Worm (Caenorhabditis elegans) whole organism, late embryonic: ENCODE measurements around the gene Y41E3.18.

Source experiments
- C38D4.7 ChIP-seq: fragments of 200-800 bp; sonication (Bioruptor generic); optimal IDR thresholded peaks from 2 replicates; lab custom pipeline; 2018; ENCODE audit warnings: mild to moderate bottlenecking, missing genetic modification characterization, moderate library complexity, missing compliant biosample characterization
- F13H6.1 ChIP-seq: sonication (generic microtip); optimal IDR thresholded peaks from 2 replicates; lab custom pipeline; 2016; ENCODE audit warnings: missing genetic modification characterization, missing compliant biosample characterization
- K09A11.1 ChIP-seq: sonication (generic microtip); optimal IDR thresholded peaks from 2 replicates; lab custom pipeline; 2017; ENCODE audit warnings: antibody characterized with exemption, mild to moderate bottlenecking, missing genetic modification characterization, missing compliant biosample characterization; ENCODE audit not compliant: insufficient read depth
- T23F11.4 ChIP-seq: fragments of 200-800 bp; sonication (Bioruptor generic); optimal IDR thresholded peaks from 2 replicates; lab custom pipeline; 2018; ENCODE audit warnings: mild to moderate bottlenecking, missing genetic modification characterization, missing compliant biosample characterization
- ceh-18 ChIP-seq: sonication (generic microtip); optimal IDR thresholded peaks from 2 replicates; lab custom pipeline; 2016; ENCODE audit warnings: missing genetic modification characterization, missing compliant biosample characterization
- ceh-19 ChIP-seq: fragments of 200-800 bp; sonication (Bioruptor generic); optimal IDR thresholded peaks from 2 replicates; lab custom pipeline; 2018; ENCODE audit warnings: mild to moderate bottlenecking, missing genetic modification characterization, missing compliant biosample characterization
- ceh-2 ChIP-seq: sonication (generic microtip); optimal IDR thresholded peaks from 2 replicates; lab custom pipeline; 2016; ENCODE audit warnings: missing genotype, missing genetic modification characterization, missing compliant biosample characterization
- ceh-22 ChIP-seq: sonication (generic microtip); optimal IDR thresholded peaks from 2 replicates; lab custom pipeline; 2017; ENCODE audit warnings: missing biosample characterization, missing genetic modification characterization
- ceh-30 ChIP-seq: fragments of 150-350 bp; optimal IDR thresholded peaks from 2 replicates; lab custom pipeline; 2014; ENCODE audit warnings: missing biosample characterization, missing genetic modification characterization
- ceh-31 ChIP-seq: sonication (generic microtip); optimal IDR thresholded peaks from 2 replicates; lab custom pipeline; 2016; ENCODE audit warnings: missing genetic modification characterization, missing compliant biosample characterization
- ceh-34 ChIP-seq: sonication (generic microtip); optimal IDR thresholded peaks from 2 replicates; lab custom pipeline; 2016; ENCODE audit warnings: mild to moderate bottlenecking, missing genetic modification characterization, missing compliant biosample characterization
- ceh-45 ChIP-seq: fragments of 200-800 bp; sonication (Bioruptor generic); IDR thresholded peaks from 2 replicates; pipeline ENCODE4 v1.3.6; 2022; ENCODE audit warnings: missing genetic modification reagents, missing genetic modification characterization, missing compliant biosample characterization
- ceh-48 ChIP-seq: sonication (generic microtip); optimal IDR thresholded peaks from 2 replicates; lab custom pipeline; 2016; ENCODE audit warnings: missing genetic modification characterization, inconsistent platforms, missing compliant biosample characterization
- ceh-6 ChIP-seq: fragments of 200-800 bp; sonication (Bioruptor generic); optimal IDR thresholded peaks from 2 replicates; lab custom pipeline; 2018; ENCODE audit warnings: mild to moderate bottlenecking, missing genetic modification characterization, missing compliant biosample characterization
- dve-1 ChIP-seq: sonication (generic microtip); optimal IDR thresholded peaks from 2 replicates; lab custom pipeline; 2017; ENCODE audit warnings: antibody characterized with exemption, mild to moderate bottlenecking, missing genetic modification characterization, missing compliant biosample characterization
- elt-4 ChIP-seq: sonication (generic microtip); optimal IDR thresholded peaks from 2 replicates; lab custom pipeline; 2016; ENCODE audit warnings: missing genetic modification characterization, missing compliant biosample characterization
- ets-4 ChIP-seq: sonication (generic microtip); optimal IDR thresholded peaks from 2 replicates; lab custom pipeline; 2016; ENCODE audit warnings: missing genetic modification characterization, missing compliant biosample characterization
- fax-1 ChIP-seq: sonication (generic microtip); optimal IDR thresholded peaks from 2 replicates; lab custom pipeline; 2016; ENCODE audit warnings: missing genotype, missing genetic modification characterization, missing compliant biosample characterization
- fkh-10 ChIP-seq: fragments of 150-350 bp; optimal IDR thresholded peaks from 2 replicates; lab custom pipeline; 2014; ENCODE audit warnings: missing biosample characterization, missing genetic modification reagents, missing genetic modification characterization
- gmeb-2 ChIP-seq: sonication (generic microtip); optimal IDR thresholded peaks from 2 replicates; lab custom pipeline; 2016; ENCODE audit warnings: missing genetic modification characterization, inconsistent platforms, missing compliant biosample characterization
- hlh-13 ChIP-seq: fragments of 200-800 bp; sonication (Bioruptor generic); optimal IDR thresholded peaks from 2 replicates; lab custom pipeline; 2018; ENCODE audit warnings: mild to moderate bottlenecking, missing genetic modification characterization, missing compliant biosample characterization
- hlh-30 ChIP-seq: sonication (generic microtip); optimal IDR thresholded peaks from 2 replicates; lab custom pipeline; 2017; ENCODE audit warnings: antibody characterized with exemption, missing genetic modification characterization, missing compliant biosample characterization; ENCODE audit not compliant: insufficient read depth
- hlh-6 ChIP-seq: sonication (generic microtip); optimal IDR thresholded peaks from 2 replicates; lab custom pipeline; 2016; ENCODE audit warnings: missing genotype, missing genetic modification characterization, missing compliant biosample characterization
- hlh-8 ChIP-seq: sonication (generic microtip); optimal IDR thresholded peaks from 2 replicates; lab custom pipeline; 2016; ENCODE audit warnings: missing genotype, missing genetic modification characterization, missing compliant biosample characterization
- madf-2 ChIP-seq: sonication (generic microtip); optimal IDR thresholded peaks from 2 replicates; lab custom pipeline; 2017; ENCODE audit warnings: missing genetic modification characterization, missing compliant biosample characterization
- mec-3 ChIP-seq: sonication (generic microtip); optimal IDR thresholded peaks from 2 replicates; lab custom pipeline; 2016; ENCODE audit warnings: borderline replicate concordance, missing genetic modification characterization, missing compliant biosample characterization
- nfya-1 ChIP-seq: sonication (generic microtip); optimal IDR thresholded peaks from 2 replicates; lab custom pipeline; 2017; ENCODE audit warnings: missing genetic modification characterization, mild to moderate bottlenecking, missing compliant biosample characterization, antibody characterized with exemption, moderate library complexity
- nhr-11 ChIP-seq: fragments of 150-350 bp; optimal IDR thresholded peaks from 2 replicates; lab custom pipeline; 2014; ENCODE audit warnings: missing biosample characterization, missing genetic modification characterization
- pag-3 ChIP-seq: sonication (generic microtip); optimal IDR thresholded peaks from 2 replicates; lab custom pipeline; 2016; ENCODE audit warnings: missing compliant biosample characterization, missing genetic modification characterization, borderline replicate concordance
- pat-9 ChIP-seq: fragments of 200-800 bp; sonication (Bioruptor generic); optimal IDR thresholded peaks from 2 replicates; lab custom pipeline; 2018; ENCODE audit warnings: mild to moderate bottlenecking, missing genetic modification characterization, moderate library complexity, missing compliant biosample characterization
- pha-4 ChIP-seq: fragments of 150-350 bp; optimal IDR thresholded peaks from 2 replicates; lab custom pipeline; 2018; ENCODE audit warnings: missing biosample characterization, missing genetic modification reagents, missing genetic modification characterization
- pros-1 ChIP-seq: fragments of 150-350 bp; optimal IDR thresholded peaks from 2 replicates; lab custom pipeline; 2014; ENCODE audit warnings: missing biosample characterization, missing genetic modification reagents, missing genetic modification characterization
- sdc-2 ChIP-seq: sonication (generic microtip); optimal IDR thresholded peaks from 2 replicates; lab custom pipeline; 2016; ENCODE audit warnings: missing genotype, missing genetic modification characterization, missing compliant biosample characterization
- sox-4 ChIP-seq: sonication (generic microtip); optimal IDR thresholded peaks from 2 replicates; lab custom pipeline; 2017; ENCODE audit warnings: mild to moderate bottlenecking, missing genetic modification characterization, inconsistent platforms, missing compliant biosample characterization
- tbx-2 ChIP-seq: sonication (generic microtip); optimal IDR thresholded peaks from 2 replicates; lab custom pipeline; 2016; ENCODE audit warnings: missing genetic modification characterization, missing compliant biosample characterization
- tbx-7 ChIP-seq: sonication (generic microtip); optimal IDR thresholded peaks from 2 replicates; lab custom pipeline; 2016; ENCODE audit warnings: missing genotype, missing genetic modification characterization, missing compliant biosample characterization
- unc-42 ChIP-seq: sonication (generic microtip); optimal IDR thresholded peaks from 2 replicates; lab custom pipeline; 2016; ENCODE audit warnings: missing genotype, missing genetic modification characterization, missing compliant biosample characterization
- unc-55 ChIP-seq: sonication (generic microtip); optimal IDR thresholded peaks from 2 replicates; lab custom pipeline; 2017; ENCODE audit warnings: missing biosample characterization, missing genetic modification reagents, missing genetic modification characterization
- zip-5 ChIP-seq: sonication (generic microtip); optimal IDR thresholded peaks from 2 replicates; lab custom pipeline; 2016; ENCODE audit warnings: missing genetic modification characterization, missing compliant biosample characterization
- ztf-16 ChIP-seq: sonication (generic microtip); optimal IDR thresholded peaks from 2 replicates; lab custom pipeline; 2017; ENCODE audit warnings: missing genetic modification characterization, missing compliant biosample characterization

The Y41E3.18 gene

ce11 chrIV:15046162-15046561 is 19.4 kb downstream of the Y41E3.18 start:
- TF ChIP-seq T23F11.4 (GFP tag; lab: Kevin White, UChicago) (no peak), ets-4 (no peak), pat-9 (tag; lab: Kevin White, UChicago) (no peak), pha-4 (tag; lab: Kevin White, UChicago) (no peak), C38D4.7 (GFP tag; lab: Kevin White, UChicago) (no peak), tbx-7 (tag; lab: Kevin White, UChicago) (no peak), ceh-19 (no peak), fkh-10 (GFP tag; lab: Kevin White, UChicago) (no peak), pag-3 (tag; lab: Kevin White, UChicago) (no peak), elt-4 (tag; lab: Kevin White, UChicago) (no peak), ceh-48 (tag; lab: Kevin White, UChicago) (no peak), K09A11.1 (tag; lab: Kevin White, UChicago) (no peak), tbx-2 (tag; lab: Kevin White, UChicago) (no peak)
- TF ChIP-seq, all 69 proteins: peak for 0

- no peak for TF ChIP-seq ceh-6 (GFP tag; lab: Kevin White, UChicago)
- no peak for TF ChIP-seq ceh-30 (tag; lab: Kevin White, UChicago)
- TF ChIP-seq mec-3 (tag; lab: Kevin White, UChicago) = no peak
- no peak for TF ChIP-seq T23F11.4 (GFP tag; lab: Kevin White, UChicago)
- TF ChIP-seq sox-4 = no peak
- TF ChIP-seq unc-42 = no peak
- no peak for TF ChIP-seq hlh-13 (GFP tag; lab: Kevin White, UChicago)
- no peak for TF ChIP-seq fax-1 (tag; lab: Kevin White, UChicago)
- TF ChIP-seq hlh-8 (tag; lab: Kevin White, UChicago) = no peak
- no peak for TF ChIP-seq madf-2 (tag; lab: Kevin White, UChicago)
- TF ChIP-seq, all 69 proteins: peak for 0
Observed at ce11 chrIV:15042159-15042936, 23.2 kb downstream of the Y41E3.18 start.

ce11 chrIV:15041124-15041523 is 24.4 kb downstream of the Y41E3.18 start:
- TF ChIP-seq hlh-8 (tag; lab: Kevin White, UChicago) = no peak
- no peak for TF ChIP-seq ztf-16 (tag; lab: Kevin White, UChicago)
- no peak for TF ChIP-seq pros-1 (tag; lab: Kevin White, UChicago)
- no peak for TF ChIP-seq ceh-22 (tag; lab: Kevin White, UChicago)
- no peak for TF ChIP-seq sdc-2 (tag; lab: Kevin White, UChicago)
- TF ChIP-seq ceh-2 = no peak
- TF ChIP-seq ceh-48 (tag; lab: Kevin White, UChicago) = no peak
- no peak for TF ChIP-seq ceh-45 (GFP tag; lab: Robert Waterston, UW)

ce11 chrIV:15039477-15039876 is 26.1 kb downstream of the Y41E3.18 start, which contains the start of gene hrpu-1:
Gene hrpu-1, plus strand, starts transcription at chrIV:15039616.
- TF ChIP-seq ceh-30 (tag; lab: Kevin White, UChicago) (peak; percentile 41), tbx-2 (tag; lab: Kevin White, UChicago) (peak; percentile 18), F13H6.1 (tag; lab: Kevin White, UChicago) (no peak), hlh-6 (tag; lab: Kevin White, UChicago) (no peak), gmeb-2 (tag; lab: Kevin White, UChicago) (no peak), zip-5 (tag; lab: Kevin White, UChicago) (no peak), unc-42 (peak; percentile 73), hlh-30 (tag; lab: Kevin White, UChicago) (peak; percentile 42), nfya-1 (tag; lab: Kevin White, UChicago) (peak; percentile 76), ceh-34 (peak; percentile 51), nhr-11 (tag; lab: Kevin White, UChicago) (no peak), unc-55 (peak; percentile 32), ceh-18 (tag; lab: Kevin White, UChicago) (peak; percentile 46), dve-1 (tag; lab: Kevin White, UChicago) (peak; percentile 47), ceh-31 (peak; percentile 14)
